Fruit fly (Drosophila melanogaster) whole organism, embryonic: ENCODE data around the gene mfr.
A peak's percentile ranks its signal among the peaks of the same experiment; 100 is the strongest.

Source experiments
- BEAF-32 ChIP-seq: fragments of 200-800 bp; sonication (Bioruptor generic); optimal IDR thresholded peaks from 3 replicates; lab custom pipeline; 2017; ENCODE audit warnings: missing biosample characterization, missing genetic modification characterization, mild to moderate bottlenecking, moderate library complexity, missing genetic modification reagents
- Bdp1 ChIP-seq: fragments of 200-800 bp; sonication (Bioruptor generic); optimal IDR thresholded peaks from 3 replicates; lab custom pipeline; 2016; ENCODE audit warnings: missing biosample characterization, missing genetic modification characterization
- Bgb ChIP-seq: fragments of 200-800 bp; sonication (Bioruptor generic); IDR thresholded peaks from 2 replicates; pipeline ENCODE4 v1.3.6; 2022; ENCODE audit warnings: missing biosample characterization, missing genetic modification characterization; ENCODE audit not compliant: partially characterized antibody
- C15 ChIP-seq: fragments of 200-800 bp; sonication (Bioruptor generic); IDR thresholded peaks from 3 replicates; pipeline ENCODE4 v1.3.6; 2022; ENCODE audit warnings: missing biosample characterization, missing genetic modification characterization
- CG10267 ChIP-seq: fragments of 200-800 bp; sonication (Bioruptor generic); optimal IDR thresholded peaks from 2 replicates; lab custom pipeline; 2018; ENCODE audit warnings: missing biosample characterization, mild to moderate bottlenecking, missing genetic modification characterization, moderate library complexity
- CG11696 ChIP-seq: fragments of 200-800 bp; sonication (Bioruptor generic); IDR thresholded peaks from 2 replicates; pipeline ENCODE4 v1.3.6; 2022; ENCODE audit warnings: missing biosample characterization, missing genetic modification characterization
- CG12299 ChIP-seq: fragments of 200-800 bp; sonication (Bioruptor generic); optimal IDR thresholded peaks from 2 replicates; lab custom pipeline; 2018; ENCODE audit warnings: missing biosample characterization, mild to moderate bottlenecking, missing genetic modification characterization
- CG12391 ChIP-seq: fragments of 200-800 bp; sonication (Bioruptor generic); optimal IDR thresholded peaks from 3 replicates; lab custom pipeline; 2018; ENCODE audit warnings: missing biosample characterization, mild to moderate bottlenecking, missing genetic modification characterization, moderate library complexity
- CG12659 ChIP-seq: fragments of 200-800 bp; sonication (Bioruptor generic); optimal IDR thresholded peaks from 3 replicates; lab custom pipeline; 2017; ENCODE audit warnings: mild to moderate bottlenecking, missing biosample characterization, missing genetic modification reagents, missing genetic modification characterization
- CG1603 ChIP-seq: fragments of 200-800 bp; sonication (Bioruptor generic); optimal IDR thresholded peaks from 2 replicates; lab custom pipeline; 2019; ENCODE audit warnings: missing biosample characterization, mild to moderate bottlenecking, missing genetic modification characterization, moderate library complexity
- CG1792 ChIP-seq: fragments of 200-800 bp; sonication (Bioruptor generic); optimal IDR thresholded peaks from 2 replicates; lab custom pipeline; 2016; ENCODE audit warnings: missing biosample characterization, missing genetic modification characterization
- CG18476 ChIP-seq: fragments of 200-800 bp; sonication (Bioruptor generic); optimal IDR thresholded peaks from 2 replicates; lab custom pipeline; 2016; ENCODE audit warnings: missing biosample characterization, mild to moderate bottlenecking, missing genetic modification characterization
- CG32532 ChIP-seq: fragments of 200-800 bp; sonication (Bioruptor generic); IDR thresholded peaks from 2 replicates; pipeline ENCODE4 v1.3.6; 2022; ENCODE audit warnings: missing biosample characterization, missing genetic modification characterization
- CG7786 ChIP-seq: fragments of 200-800 bp; sonication (Bioruptor generic); optimal IDR thresholded peaks from 2 replicates; lab custom pipeline; 2016; ENCODE audit warnings: missing biosample characterization, missing genetic modification characterization
- CG7928 ChIP-seq: fragments of 200-800 bp; sonication (Bioruptor generic); optimal IDR thresholded peaks from 2 replicates; lab custom pipeline; 2017; ENCODE audit warnings: missing biosample characterization, mild to moderate bottlenecking, missing genetic modification characterization
- CG7963 ChIP-seq: fragments of 200-800 bp; sonication (Bioruptor generic); IDR thresholded peaks from 3 replicates; pipeline ENCODE4 v1.3.6; 2022; ENCODE audit warnings: missing biosample characterization, missing genetic modification characterization; ENCODE audit not compliant: partially characterized antibody
- CG7987 ChIP-seq: fragments of 200-800 bp; sonication (Bioruptor generic); optimal IDR thresholded peaks from 2 replicates; lab custom pipeline; 2018; ENCODE audit warnings: missing biosample characterization, mild to moderate bottlenecking, missing genetic modification characterization, moderate library complexity
- CG8924 ChIP-seq: fragments of 200-800 bp; optimal IDR thresholded peaks from 3 replicates; lab custom pipeline; 2019; ENCODE audit warnings: missing biosample characterization, mild to moderate bottlenecking, missing genetic modification characterization, moderate library complexity
- Doc3 ChIP-seq: fragments of 200-800 bp; sonication (Bioruptor generic); IDR thresholded peaks from 3 replicates; pipeline ENCODE4 v1.3.6; 2022; ENCODE audit warnings: missing biosample characterization, missing genetic modification characterization; ENCODE audit not compliant: partially characterized antibody
- Dref ChIP-seq: fragments of 200-800 bp; sonication (Bioruptor generic); IDR thresholded peaks from 2 replicates; pipeline ENCODE4 v1.3.6; 2022; ENCODE audit warnings: missing biosample characterization, missing genetic modification characterization
- Drgx ChIP-seq: fragments of 200-800 bp; sonication (Bioruptor generic); IDR thresholded peaks from 2 replicates; pipeline ENCODE4 v1.3.6; 2022; ENCODE audit warnings: missing biosample characterization, missing genetic modification characterization
- Eip74EF ChIP-seq, 2 experiments: fragments of 200-800 bp in 1 of 2; fragments of >200 bp in 1 of 2; sonication (Bioruptor generic) in 1 of 2; optimal IDR thresholded peaks; 2 replicates each; lab custom pipeline; 2017 to 2019; ENCODE audit warnings: missing biosample characterization in 2 of 2, missing genetic modification characterization in 2 of 2, mild to moderate bottlenecking in 1 of 2, moderate library complexity in 1 of 2
- Ets97D ChIP-seq: fragments of 200-800 bp; sonication (Bioruptor generic); optimal IDR thresholded peaks from 3 replicates; lab custom pipeline; 2016; ENCODE audit warnings: missing biosample characterization, missing genetic modification characterization
- HmgZ ChIP-seq: fragments of 200-800 bp; sonication (Bioruptor generic); optimal IDR thresholded peaks from 2 replicates; lab custom pipeline; 2018; ENCODE audit warnings: missing biosample characterization, mild to moderate bottlenecking, missing genetic modification characterization
- MBD-R2 ChIP-seq: fragments of 200-800 bp; sonication (Bioruptor generic); IDR thresholded peaks from 2 replicates; pipeline ENCODE4 v1.3.6; 2022; ENCODE audit warnings: missing biosample characterization, missing genetic modification characterization
- Med ChIP-seq: fragments of 200-800 bp; sonication (Bioruptor generic); peaks from one replicate; lab custom pipeline; 2016; ENCODE audit warnings: missing biosample characterization, missing genetic modification characterization, mild to moderate bottlenecking, inconsistent platforms, moderate library complexity
- Oli ChIP-seq: fragments of 200-800 bp; sonication (Bioruptor generic); optimal IDR thresholded peaks from 2 replicates; lab custom pipeline; 2018; ENCODE audit warnings: missing biosample characterization, mild to moderate bottlenecking, missing genetic modification characterization, moderate library complexity
- Opbp ChIP-seq: fragments of 200-800 bp; sonication (Bioruptor generic); IDR thresholded peaks from 3 replicates; pipeline ENCODE4 v1.3.6; 2022; ENCODE audit warnings: missing biosample characterization, missing genetic modification characterization; ENCODE audit not compliant: partially characterized antibody
- Scr ChIP-seq: fragments of 200-800 bp; sonication (Bioruptor generic); IDR thresholded peaks from 2 replicates; pipeline ENCODE4 v1.3.6; 2022; ENCODE audit warnings: missing biosample characterization, missing genetic modification characterization; ENCODE audit not compliant: partially characterized antibody
- Sry-δ ChIP-seq: fragments of 200-800 bp; sonication (Bioruptor generic); optimal IDR thresholded peaks from 2 replicates; lab custom pipeline; 2016; ENCODE audit warnings: missing biosample characterization, missing genetic modification characterization
- amos ChIP-seq: fragments of 200-800 bp; sonication (Bioruptor generic); IDR thresholded peaks from 2 replicates; pipeline ENCODE4 v1.3.6; 2022; ENCODE audit warnings: missing biosample characterization, missing genetic modification characterization; ENCODE audit not compliant: partially characterized antibody
- aop ChIP-seq: fragments of 200-800 bp; sonication (Bioruptor generic); IDR thresholded peaks from 2 replicates; pipeline ENCODE4 v1.3.6; 2022; ENCODE audit warnings: missing biosample characterization, missing genetic modification characterization
- bbx ChIP-seq: fragments of 200-800 bp; sonication (Bioruptor generic); IDR thresholded peaks from 2 replicates; pipeline ENCODE4 v1.3.6; 2022; ENCODE audit warnings: missing biosample characterization, missing genetic modification characterization; ENCODE audit not compliant: partially characterized antibody
- en ChIP-seq: fragments of 200-800 bp; sonication (Bioruptor generic); optimal IDR thresholded peaks from 2 replicates; lab custom pipeline; 2016; ENCODE audit warnings: missing biosample characterization, missing genetic modification characterization
- eve ChIP-seq, 2 experiments: fragments of >200 bp; optimal IDR thresholded peaks; 2 replicates each; lab custom pipeline; 2017; ENCODE audit warnings: missing biosample characterization in 2 of 2, missing genetic modification characterization in 2 of 2
- fd64A ChIP-seq: fragments of 200-800 bp; sonication (Bioruptor generic); optimal IDR thresholded peaks from 3 replicates; lab custom pipeline; 2018; ENCODE audit warnings: missing biosample characterization, mild to moderate bottlenecking, missing genetic modification characterization
- gfzf ChIP-seq: fragments of 200-800 bp; sonication (Bioruptor generic); optimal IDR thresholded peaks from 2 replicates; lab custom pipeline; 2016; ENCODE audit warnings: missing biosample characterization, mild to moderate bottlenecking, missing genetic modification characterization, moderate library complexity
- grau ChIP-seq: fragments of 200-800 bp; optimal IDR thresholded peaks from 3 replicates; lab custom pipeline; 2019; ENCODE audit warnings: missing biosample characterization, mild to moderate bottlenecking, missing genetic modification characterization, moderate library complexity
- kay ChIP-seq: fragments of 200-800 bp; sonication (Bioruptor generic); optimal IDR thresholded peaks from 2 replicates; lab custom pipeline; 2016; ENCODE audit warnings: missing biosample characterization, missing genetic modification characterization
- pfk ChIP-seq: fragments of 200-800 bp; sonication (Bioruptor generic); optimal IDR thresholded peaks from 2 replicates; lab custom pipeline; 2018; ENCODE audit warnings: missing biosample characterization, mild to moderate bottlenecking, missing genetic modification characterization, moderate library complexity
- pzg ChIP-seq: fragments of 200-800 bp; sonication (Bioruptor generic); optimal IDR thresholded peaks from 3 replicates; lab custom pipeline; 2018; ENCODE audit warnings: missing biosample characterization, mild to moderate bottlenecking, missing genetic modification characterization, moderate library complexity
- ranshi ChIP-seq: fragments of 200-800 bp; sonication (Bioruptor generic); IDR thresholded peaks from 2 replicates; pipeline ENCODE4 v1.3.6; 2022; ENCODE audit warnings: missing biosample characterization, missing genetic modification characterization
- rib ChIP-seq: fragments of 200-800 bp; sonication (Bioruptor generic); IDR thresholded peaks from 2 replicates; pipeline ENCODE4 v1.3.6; 2022; ENCODE audit warnings: missing biosample characterization, missing genetic modification characterization
- row ChIP-seq: fragments of 200-800 bp; sonication (Bioruptor generic); IDR thresholded peaks from 3 replicates; pipeline ENCODE4 v1.3.6; 2022; ENCODE audit warnings: missing biosample characterization, missing genetic modification characterization
- sens ChIP-seq: fragments of 200-800 bp; sonication (Bioruptor generic); peaks from one replicate; lab custom pipeline; 2016; ENCODE audit warnings: missing biosample characterization, missing genetic modification characterization
- seq ChIP-seq: fragments of 200-800 bp; sonication (Bioruptor generic); IDR thresholded peaks from 2 replicates; pipeline ENCODE4 v1.3.6; 2022; ENCODE audit warnings: missing biosample characterization, missing genetic modification characterization
- slbo ChIP-seq: fragments of 200-800 bp; sonication (Bioruptor generic); IDR thresholded peaks from 2 replicates; pipeline ENCODE4 v1.3.6; 2022; ENCODE audit warnings: missing biosample characterization, missing genetic modification characterization
- stwl ChIP-seq: fragments of 200-800 bp; sonication (Bioruptor generic); optimal IDR thresholded peaks from 3 replicates; lab custom pipeline; 2018; ENCODE audit warnings: missing biosample characterization, mild to moderate bottlenecking, missing genetic modification characterization, moderate library complexity
- trem ChIP-seq: fragments of 200-800 bp; optimal IDR thresholded peaks from 3 replicates; lab custom pipeline; 2019; ENCODE audit warnings: missing biosample characterization, mild to moderate bottlenecking, missing genetic modification characterization, moderate library complexity
- ttk ChIP-seq: fragments of 200-800 bp; sonication (Bioruptor generic); IDR thresholded peaks from 2 replicates; pipeline ENCODE4 v2.1.2; 2022; ENCODE audit warnings: missing biosample characterization, missing genetic modification characterization

Gene mfr

DNA sequence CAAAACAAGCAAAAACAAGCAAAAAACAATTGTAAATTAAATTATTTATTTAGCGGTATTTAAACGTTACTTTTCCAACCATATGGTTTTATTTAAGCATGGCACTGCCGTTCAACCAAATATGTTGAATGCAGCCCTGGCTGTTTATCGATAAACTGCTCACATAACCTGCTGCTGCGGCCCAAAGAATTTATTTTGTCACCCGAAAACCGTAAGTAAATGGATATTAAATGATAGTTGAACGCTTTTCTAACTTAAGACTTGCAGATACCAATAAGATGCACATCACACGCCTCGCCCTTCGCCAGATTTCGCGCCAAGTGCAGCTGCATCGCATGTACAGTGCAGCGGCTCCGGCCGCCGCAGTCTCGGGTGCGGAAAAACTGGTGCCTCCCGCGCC, 44.2 kb upstream of the mfr start, which contains the start of gene mRpL12 (continued):
- TF ChIP-seq CG8924 (tag; lab: Kevin White, UChicago) (no peak), Scr (peak; percentile 31; the same call in 1 of the 2 replicates), CG1792 (GFP tag; lab: Kevin White, UChicago) (no peak), trem (tag; lab: Kevin White, UChicago) (peak; percentile 83), Eip74EF (GFP tag; optimal IDR thresholded peaks at IDR 0.05; lab: Kevin White, UChicago) (no peak), amos (GFP tag; lab: Robert Waterston, UW) (peak; percentile 25; the same call in 1 of the 2 replicates), ttk (GFP tag; lab: Robert Waterston, UW) (no peak), CG12299 (no peak), Oli (tag; lab: Kevin White, UChicago) (peak; percentile 24), CG12391 (tag; lab: Kevin White, UChicago) (peak; percentile 1), CG12659 (peak; percentile 7), rib (GFP tag; lab: Robert Waterston, UW) (no peak), eve (GFP tag; optimal IDR thresholded peaks at IDR 0.05; lab: Kevin White, UChicago) (no peak), pzg (GFP tag; lab: Kevin White, UChicago) (peak; percentile 66), CG10267 (peak; percentile 21), CG32532 (GFP tag; lab: Robert Waterston, UW) (no peak), Doc3 (GFP tag; lab: Robert Waterston, UW) (no peak), CG7928 (peak; percentile 92), row (peak; percentile 38; the same call in 1 of the 3 replicates), CG7786 (GFP tag; lab: Kevin White, UChicago) (no peak), gfzf (peak; percentile 26), Med (GFP tag; lab: Kevin White, UChicago) (peak; percentile 80), CG18476 (GFP tag; lab: Kevin White, UChicago) (no peak), fd64A (GFP tag; lab: Kevin White, UChicago) (no peak), HmgZ (tag; lab: Kevin White, UChicago) (peak; percentile 34), en (GFP tag; lab: Kevin White, UChicago) (no peak), MBD-R2 (GFP tag; lab: Robert Waterston, UW) (peak; percentile 77), seq (GFP tag; lab: Robert Waterston, UW) (no peak), Drgx (no peak), Opbp (peak; percentile 22; the same call in 1 of the 3 replicates), CG7963 (GFP tag; lab: Robert Waterston, UW) (peak; percentile 35; the same call in 1 of the 3 replicates), aop (GFP tag; lab: Robert Waterston, UW) (no peak), Dref (GFP tag; lab: Robert Waterston, UW) (peak; percentile 83), BEAF-32 (GFP tag; lab: Kevin White, UChicago) (peak; percentile 30), CG7987 (GFP tag; lab: Kevin White, UChicago) (no peak), Bdp1 (no peak), CG1603 (peak; percentile 54), CG11696 (no peak), sens (GFP tag; lab: Kevin White, UChicago) (peak; percentile 40), grau (tag; lab: Kevin White, UChicago) (no peak), ranshi (GFP tag; lab: Robert Waterston, UW) (no peak), Ets97D (GFP tag; lab: Kevin White, UChicago) (peak; percentile 6), slbo (0 out of 2 replicates have a peak, but pooled peaks have one; percentile 25), pfk (GFP tag; lab: Kevin White, UChicago) (no peak), Bgb (GFP tag; lab: Robert Waterston, UW) (peak; percentile 23; the same call in 1 of the 2 replicates), kay (GFP tag; lab: Kevin White, UChicago) (no peak), Sry-δ (GFP tag; lab: Kevin White, UChicago) (peak; percentile 54), C15 (GFP tag; lab: Robert Waterston, UW) (no peak), bbx (peak; percentile 66), stwl (tag; lab: Kevin White, UChicago) (peak; percentile 80)
- TF ChIP-seq, all 482 proteins: peak for 58
